Fruit fly (Drosophila melanogaster) whole organism, embryonic: ENCODE measurements around the gene SCAR.

Experiments used
- Antp ChIP-seq: fragments of 200-800 bp; sonication (Bioruptor generic); optimal IDR thresholded peaks from 3 replicates; lab custom pipeline; 2016; ENCODE audit warnings: missing biosample characterization, missing genetic modification characterization
- Asciz ChIP-seq: fragments of 200-800 bp; sonication (Bioruptor generic); optimal IDR thresholded peaks from 2 replicates; lab custom pipeline; 2017; ENCODE audit warnings: missing biosample characterization, mild to moderate bottlenecking, missing genetic modification characterization, missing genetic modification reagents
- Bteb2 ChIP-seq: fragments of 200-800 bp; sonication (Bioruptor generic); optimal IDR thresholded peaks from 2 replicates; lab custom pipeline; 2016; ENCODE audit warnings: missing biosample characterization, missing genetic modification characterization
- CG10274 ChIP-seq: fragments of 200-800 bp; sonication (Bioruptor generic); optimal IDR thresholded peaks from 3 replicates; lab custom pipeline; 2017; ENCODE audit warnings: missing biosample characterization, mild to moderate bottlenecking, missing genetic modification characterization
- CG10366 ChIP-seq: fragments of 200-800 bp; sonication (Bioruptor generic); IDR thresholded peaks from 2 replicates; pipeline ENCODE4 v1.3.6; 2022; ENCODE audit warnings: missing biosample characterization, missing genetic modification characterization
- CG10462 ChIP-seq: fragments of 200-800 bp; sonication (Bioruptor generic); optimal IDR thresholded peaks from 2 replicates; lab custom pipeline; 2016; ENCODE audit warnings: missing biosample characterization, missing genetic modification characterization
- CG10565 ChIP-seq: fragments of 200-800 bp; sonication (Bioruptor generic); optimal IDR thresholded peaks from 3 replicates; lab custom pipeline; 2016; ENCODE audit warnings: missing biosample characterization, mild to moderate bottlenecking, missing genetic modification characterization
- CG10654 ChIP-seq: fragments of 200-800 bp; sonication (Bioruptor generic); optimal IDR thresholded peaks from 2 replicates; lab custom pipeline; 2016; ENCODE audit warnings: missing biosample characterization, missing genetic modification characterization
- CG11456 ChIP-seq: fragments of 200-800 bp; sonication (Bioruptor generic); IDR thresholded peaks from 3 replicates; pipeline ENCODE4 v1.3.6; 2022; ENCODE audit warnings: missing biosample characterization, missing genetic modification characterization
- CG12299 ChIP-seq: fragments of 200-800 bp; sonication (Bioruptor generic); optimal IDR thresholded peaks from 2 replicates; lab custom pipeline; 2018; ENCODE audit warnings: missing biosample characterization, mild to moderate bottlenecking, missing genetic modification characterization
- CG12942 ChIP-seq: fragments of 200-800 bp; sonication (Bioruptor generic); optimal IDR thresholded peaks from 3 replicates; lab custom pipeline; 2016; ENCODE audit warnings: missing biosample characterization, missing genetic modification characterization
- CG13424 ChIP-seq: fragments of 200-800 bp; sonication (Bioruptor generic); optimal IDR thresholded peaks from 2 replicates; lab custom pipeline; 2019; ENCODE audit warnings: missing biosample characterization, mild to moderate bottlenecking, missing genetic modification characterization, moderate library complexity
- CG15479 ChIP-seq: fragments of 200-800 bp; sonication (Bioruptor generic); optimal IDR thresholded peaks from 3 replicates; lab custom pipeline; 2019; ENCODE audit warnings: missing biosample characterization, mild to moderate bottlenecking, missing genetic modification characterization, moderate library complexity
- CG17802 ChIP-seq: fragments of 200-800 bp; sonication (Bioruptor generic); optimal IDR thresholded peaks from 2 replicates; lab custom pipeline; 2018; ENCODE audit warnings: missing biosample characterization, mild to moderate bottlenecking, missing genetic modification characterization, moderate library complexity
- CG2129 ChIP-seq: fragments of 200-800 bp; sonication (Bioruptor generic); IDR thresholded peaks from 2 replicates; pipeline ENCODE4 v1.3.6; 2022; ENCODE audit warnings: missing biosample characterization, missing genetic modification characterization; ENCODE audit not compliant: partially characterized antibody
- CG34224 ChIP-seq: fragments of 200-800 bp; sonication (Bioruptor generic); IDR thresholded peaks from 3 replicates; pipeline ENCODE4 v1.3.6; 2022; ENCODE audit warnings: missing biosample characterization, missing genetic modification characterization; ENCODE audit not compliant: partially characterized antibody
- CG34422 ChIP-seq: fragments of 200-800 bp; sonication (Bioruptor generic); IDR thresholded peaks from 3 replicates; pipeline ENCODE4 v1.3.6; 2022; ENCODE audit warnings: missing biosample characterization, missing genetic modification characterization
- CG4820 ChIP-seq: fragments of 200-800 bp; sonication (Bioruptor generic); optimal IDR thresholded peaks from 3 replicates; lab custom pipeline; 2016; ENCODE audit warnings: missing biosample characterization, missing genetic modification characterization
- CG6689 ChIP-seq: fragments of 200-800 bp; sonication (Bioruptor generic); IDR thresholded peaks from 2 replicates; pipeline ENCODE4 v1.3.6; 2022; ENCODE audit warnings: missing biosample characterization, missing genetic modification characterization
- CG7357 ChIP-seq: fragments of 200-800 bp; sonication (Bioruptor generic); IDR thresholded peaks from 3 replicates; pipeline ENCODE4 v1.3.6; 2022; ENCODE audit warnings: missing biosample characterization, missing genetic modification characterization
- CG7839 ChIP-seq: fragments of 200-800 bp; sonication (Bioruptor generic); optimal IDR thresholded peaks from 3 replicates; lab custom pipeline; 2018; ENCODE audit warnings: missing biosample characterization, mild to moderate bottlenecking, missing genetic modification characterization, moderate library complexity
- CG9797 ChIP-seq: fragments of 200-800 bp; sonication (Bioruptor generic); optimal IDR thresholded peaks from 3 replicates; lab custom pipeline; 2018; ENCODE audit warnings: missing biosample characterization, mild to moderate bottlenecking, missing genetic modification characterization
- CHES-1-like ChIP-seq: fragments of 200-800 bp; sonication (Bioruptor generic); optimal IDR thresholded peaks from 2 replicates; lab custom pipeline; 2016; ENCODE audit warnings: missing biosample characterization, missing genetic modification characterization
- HLH4C ChIP-seq: fragments of 200-800 bp; sonication (Bioruptor generic); IDR thresholded peaks from 3 replicates; pipeline ENCODE4 v1.3.6; 2022; ENCODE audit warnings: missing biosample characterization, missing genetic modification characterization; ENCODE audit not compliant: partially characterized antibody
- HmgZ ChIP-seq: fragments of 200-800 bp; sonication (Bioruptor generic); optimal IDR thresholded peaks from 2 replicates; lab custom pipeline; 2018; ENCODE audit warnings: missing biosample characterization, mild to moderate bottlenecking, missing genetic modification characterization
- Pdp1 ChIP-seq, 2 experiments: fragments of 200-800 bp; sonication (Bioruptor generic); optimal IDR thresholded peaks; 3 replicates each; lab custom pipeline; 2016; ENCODE audit warnings: missing biosample characterization in 2 of 2, missing genetic modification characterization in 2 of 2, mild to moderate bottlenecking in 1 of 2, moderate library complexity in 1 of 2
- Ptx1 ChIP-seq: fragments of 200-800 bp; sonication (Bioruptor generic); IDR thresholded peaks from 2 replicates; pipeline ENCODE4 v1.3.6; 2022; ENCODE audit warnings: missing biosample characterization, missing genetic modification characterization
- Sox100B ChIP-seq: fragments of 200-800 bp; sonication (Bioruptor generic); optimal IDR thresholded peaks from 3 replicates; lab custom pipeline; 2018; ENCODE audit warnings: missing biosample characterization, mild to moderate bottlenecking, missing genetic modification characterization
- TFAM ChIP-seq: fragments of 200-800 bp; sonication (Bioruptor generic); optimal IDR thresholded peaks from 2 replicates; lab custom pipeline; 2017; ENCODE audit warnings: missing biosample characterization, missing genetic modification characterization, inconsistent platforms
- Taf1 ChIP-seq: fragments of 200-800 bp; sonication (Bioruptor generic); IDR thresholded peaks from 2 replicates; pipeline ENCODE4 v1.3.6; 2022; ENCODE audit warnings: missing biosample characterization, missing genetic modification characterization
- Vsx1 ChIP-seq: fragments of 200-800 bp; sonication (Bioruptor generic); optimal IDR thresholded peaks from 2 replicates; lab custom pipeline; 2017; ENCODE audit warnings: missing biosample characterization, mild to moderate bottlenecking, missing genetic modification characterization, missing genetic modification reagents
- ase ChIP-seq: fragments of 200-800 bp; sonication (Bioruptor generic); IDR thresholded peaks from 3 replicates; pipeline ENCODE4 v1.3.6; 2022; ENCODE audit warnings: missing biosample characterization, missing genetic modification characterization
- bigmax ChIP-seq: fragments of 200-800 bp; sonication (Bioruptor generic); optimal IDR thresholded peaks from 2 replicates; lab custom pipeline; 2018; ENCODE audit warnings: missing biosample characterization, mild to moderate bottlenecking, missing genetic modification characterization
- br ChIP-seq: fragments of >200 bp; optimal IDR thresholded peaks from 2 replicates; lab custom pipeline; 2017
- emc ChIP-seq: fragments of 200-800 bp; sonication (Bioruptor generic); optimal IDR thresholded peaks from 2 replicates; lab custom pipeline; 2016; ENCODE audit warnings: missing biosample characterization, missing genetic modification characterization
- en ChIP-seq: fragments of 200-800 bp; sonication (Bioruptor generic); optimal IDR thresholded peaks from 2 replicates; lab custom pipeline; 2016; ENCODE audit warnings: missing biosample characterization, missing genetic modification characterization
- fd96Cb ChIP-seq: fragments of 200-800 bp; sonication (Bioruptor generic); optimal IDR thresholded peaks from 2 replicates; lab custom pipeline; 2018; ENCODE audit warnings: missing biosample characterization, mild to moderate bottlenecking, missing genetic modification characterization, moderate library complexity
- gce ChIP-seq: fragments of 200-800 bp; sonication (Bioruptor generic); IDR thresholded peaks from 3 replicates; pipeline ENCODE4 v1.3.6; 2022; ENCODE audit warnings: missing biosample characterization, missing genetic modification characterization
- h ChIP-seq: fragments of >200 bp; optimal IDR thresholded peaks from 2 replicates; lab custom pipeline; 2017
- her ChIP-seq: fragments of 200-800 bp; sonication (Bioruptor generic); optimal IDR thresholded peaks from 2 replicates; lab custom pipeline; 2016; ENCODE audit warnings: missing biosample characterization, missing genetic modification characterization
- lab ChIP-seq: fragments of 200-800 bp; sonication (Bioruptor generic); optimal IDR thresholded peaks from 3 replicates; lab custom pipeline; 2017; ENCODE audit warnings: missing biosample characterization, missing genetic modification characterization, mild to moderate bottlenecking, moderate library complexity, missing genetic modification reagents
- lbe ChIP-seq: fragments of 200-800 bp; sonication (Bioruptor generic); optimal IDR thresholded peaks from 2 replicates; lab custom pipeline; 2016; ENCODE audit warnings: missing biosample characterization, mild to moderate bottlenecking, missing genetic modification characterization
- luna ChIP-seq: fragments of 200-800 bp; sonication (Bioruptor generic); optimal IDR thresholded peaks from 2 replicates; lab custom pipeline; 2016; ENCODE audit warnings: missing biosample characterization, missing genetic modification characterization
- nerfin-2 ChIP-seq: fragments of 200-800 bp; sonication (Bioruptor generic); IDR thresholded peaks from 2 replicates; pipeline ENCODE4 v1.3.6; 2022; ENCODE audit warnings: missing biosample characterization, missing genetic modification characterization; ENCODE audit not compliant: partially characterized antibody
- pum ChIP-seq: fragments of 200-800 bp; sonication (Bioruptor generic); optimal IDR thresholded peaks from 2 replicates; lab custom pipeline; 2016; ENCODE audit warnings: missing biosample characterization, missing genetic modification characterization
- pzg ChIP-seq: fragments of 200-800 bp; sonication (Bioruptor generic); optimal IDR thresholded peaks from 3 replicates; lab custom pipeline; 2018; ENCODE audit warnings: missing biosample characterization, mild to moderate bottlenecking, missing genetic modification characterization, moderate library complexity
- ranshi ChIP-seq: fragments of 200-800 bp; sonication (Bioruptor generic); IDR thresholded peaks from 2 replicates; pipeline ENCODE4 v1.3.6; 2022; ENCODE audit warnings: missing biosample characterization, missing genetic modification characterization
- row ChIP-seq: fragments of 200-800 bp; sonication (Bioruptor generic); IDR thresholded peaks from 3 replicates; pipeline ENCODE4 v1.3.6; 2022; ENCODE audit warnings: missing biosample characterization, missing genetic modification characterization
- sens ChIP-seq: fragments of 200-800 bp; sonication (Bioruptor generic); peaks from one replicate; lab custom pipeline; 2016; ENCODE audit warnings: missing biosample characterization, missing genetic modification characterization
- so ChIP-seq: fragments of 200-800 bp; sonication (Bioruptor generic); IDR thresholded peaks from 3 replicates; pipeline ENCODE4 v1.3.6; 2022; ENCODE audit warnings: missing biosample characterization, missing genetic modification characterization
- toy ChIP-seq: fragments of 200-800 bp; sonication (Bioruptor generic); IDR thresholded peaks from 2 replicates; pipeline ENCODE4 v1.3.6; 2022; ENCODE audit warnings: missing biosample characterization, missing genetic modification characterization
- trh ChIP-seq: fragments of 200-800 bp; sonication (Bioruptor generic); optimal IDR thresholded peaks from 2 replicates; lab custom pipeline; 2016; ENCODE audit warnings: missing biosample characterization, missing genetic modification characterization
- usp ChIP-seq: fragments of >200 bp; optimal IDR thresholded peaks from 2 replicates; lab custom pipeline; 2017; ENCODE audit warnings: missing biosample characterization, missing genetic modification characterization

Gene SCAR

DNA sequence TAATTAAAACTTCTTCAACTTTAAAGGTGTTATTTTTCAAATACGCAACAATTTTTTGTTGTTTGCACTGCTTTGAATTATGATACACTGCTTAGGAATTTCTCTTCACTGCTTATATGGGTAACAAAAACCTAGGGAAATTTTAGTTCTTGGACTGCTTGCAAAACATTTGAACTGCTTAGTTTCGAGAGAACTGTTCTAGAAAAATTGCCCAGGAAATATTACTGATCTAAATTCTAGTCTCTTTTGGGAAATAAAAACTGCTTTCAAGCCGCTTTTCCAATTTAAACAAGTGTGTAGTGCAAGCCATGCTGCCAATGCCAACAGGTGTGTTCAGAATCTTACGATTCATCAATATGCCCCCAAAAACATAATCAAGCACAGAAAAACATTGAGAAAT is 12.1 kb upstream of the SCAR start (continued):
- TF ChIP-seq CG34422 (GFP tag; lab: Robert Waterston, UW) (no peak), CG10654 (GFP tag; lab: Kevin White, UChicago) (no peak), CG12942 (GFP tag; lab: Kevin White, UChicago) (no peak), CHES-1-like (no peak), CG2129 (no peak), toy (GFP tag; lab: Robert Waterston, UW) (no peak), Sox100B (GFP tag; lab: Kevin White, UChicago) (no peak), so (GFP tag; lab: Robert Waterston, UW) (no peak), lbe (no peak), en (GFP tag; lab: Kevin White, UChicago) (no peak), CG13424 (tag; lab: Kevin White, UChicago) (peak; percentile 32), trh (GFP tag; lab: Kevin White, UChicago) (no peak), CG10565 (GFP tag; lab: Kevin White, UChicago) (no peak), TFAM (GFP tag; lab: Kevin White, UChicago) (no peak), CG7839 (peak; percentile 31), nerfin-2 (GFP tag; lab: Robert Waterston, UW) (no peak), ase (GFP tag; lab: Robert Waterston, UW) (0 out of 3 replicates have a peak, but pooled peaks have one; percentile 21), HLH4C (GFP tag; lab: Robert Waterston, UW) (no peak), CG34224 (GFP tag; lab: Robert Waterston, UW) (no peak), Antp (GFP tag; lab: Kevin White, UChicago) (no peak), Bteb2 (GFP tag; lab: Kevin White, UChicago) (no peak), HmgZ (tag; lab: Kevin White, UChicago) (no peak), CG12299 (tag; lab: Kevin White, UChicago) (no peak), gce (no peak), usp (GFP tag; lab: Kevin White, UChicago) (no peak), CG15479 (GFP tag; lab: Kevin White, UChicago) (no peak), Vsx1 (GFP tag; lab: Kevin White, UChicago) (no peak), CG10462 (no peak), CG17802 (tag; lab: Kevin White, UChicago) (no peak), lab (no peak), h (no peak), pzg (GFP tag; lab: Kevin White, UChicago) (peak; percentile 9), sens (GFP tag; lab: Kevin White, UChicago) (peak; percentile 80), her (GFP tag; lab: Kevin White, UChicago) (no peak), CG9797 (GFP tag; lab: Kevin White, UChicago) (no peak), CG6689 (GFP tag; lab: Robert Waterston, UW) (no peak), br (no peak), luna (GFP tag; lab: Kevin White, UChicago) (no peak), CG11456 (GFP tag; lab: Robert Waterston, UW) (no peak), row (GFP tag; lab: Robert Waterston, UW) (no peak), Asciz (GFP tag; lab: Kevin White, UChicago) (peak; percentile 27), CG10366 (no peak), bigmax (no peak), ranshi (GFP tag; lab: Robert Waterston, UW) (no peak), fd96Cb (tag; lab: Kevin White, UChicago) (no peak), CG10274 (GFP tag; lab: Kevin White, UChicago) (no peak), pum (GFP tag; lab: Kevin White, UChicago) (no peak), Taf1 (GFP tag; lab: Robert Waterston, UW) (no peak), CG4820 (GFP tag; lab: Kevin White, UChicago) (peak; percentile 27), Ptx1 (GFP tag; lab: Robert Waterston, UW) (no peak), CG7357 (GFP tag; lab: Robert Waterston, UW) (no peak), Pdp1 (GFP tag; optimal IDR thresholded peaks at IDR 0.05; lab: Kevin White, UChicago) (no peak), emc (GFP tag; lab: Kevin White, UChicago) (no peak)
